Worm (Caenorhabditis elegans) whole organism, L4 larva: Measurements from ENCODE around the gene D1025.10.

Experiments used
- F10B5.3 ChIP-seq: sonication (generic microtip); optimal IDR thresholded peaks from 2 replicates; lab custom pipeline; 2016; ENCODE audit warnings: mild to moderate bottlenecking, missing genetic modification characterization, missing compliant biosample characterization
- F26F4.8 ChIP-seq: fragments of 200-800 bp; sonication (Bioruptor generic); conservative IDR thresholded peaks from 2 replicates; pipeline ENCODE4 v1.3.6; 2022; ENCODE audit warnings: missing genetic modification characterization, missing compliant biosample characterization
- F37D6.2 ChIP-seq: sonication (generic microtip); optimal IDR thresholded peaks from 2 replicates; lab custom pipeline; 2016; ENCODE audit warnings: mild to moderate bottlenecking, missing genetic modification characterization, missing compliant biosample characterization
- R02D3.7 ChIP-seq: fragments of 150-350 bp; sonication (generic microtip); optimal IDR thresholded peaks from 3 replicates; lab custom pipeline; 2014; ENCODE audit warnings: missing biosample characterization, missing genetic modification characterization
- T20F7.1 ChIP-seq: fragments of 200-800 bp; sonication (Bioruptor generic); optimal IDR thresholded peaks from 2 replicates; lab custom pipeline; 2018; ENCODE audit warnings: mild to moderate bottlenecking, missing genetic modification characterization, missing compliant biosample characterization
- Y105C5A.15 ChIP-seq: fragments of 200-800 bp; sonication (Bioruptor generic); IDR thresholded peaks from 2 replicates; pipeline ENCODE4 v1.3.6; 2022; ENCODE audit warnings: missing genetic modification characterization, missing compliant biosample characterization
- Y5F2A.4 ChIP-seq: fragments of 200-800 bp; sonication (Bioruptor generic); optimal IDR thresholded peaks from 2 replicates; lab custom pipeline; 2018; ENCODE audit warnings: mild to moderate bottlenecking, missing genetic modification characterization, missing compliant biosample characterization
- ZK546.5 ChIP-seq, 2 experiments: sonication (generic microtip); optimal IDR thresholded peaks; 2 replicates each; lab custom pipeline; 2017; ENCODE audit warnings: missing biosample characterization in 2 of 2, missing genetic modification characterization in 2 of 2
- aha-1 ChIP-seq: fragments of 150-350 bp; peaks from one replicate; lab custom pipeline; 2014; ENCODE audit warnings: missing biosample characterization, missing genetic modification characterization
- ama-1 ChIP-seq: fragments of 150-350 bp; optimal IDR thresholded peaks from 2 replicates; lab custom pipeline; 2014; ENCODE audit warnings: inconsistent platforms, mixed read lengths
- attf-4 ChIP-seq: sonication (generic microtip); optimal IDR thresholded peaks from 3 replicates; lab custom pipeline; 2017; ENCODE audit warnings: missing biosample characterization, missing genetic modification characterization
- ceh-20 ChIP-seq: fragments of 200-800 bp; sonication (Bioruptor generic); IDR thresholded peaks from 2 replicates; pipeline ENCODE4 v1.3.6; 2022; ENCODE audit warnings: missing genetic modification reagents, missing genetic modification characterization, missing compliant biosample characterization
- ceh-28 ChIP-seq: fragments of 150-350 bp; optimal IDR thresholded peaks from 2 replicates; lab custom pipeline; 2014; ENCODE audit warnings: missing biosample characterization, missing genetic modification reagents, missing genetic modification characterization
- ceh-62 ChIP-seq: sonication (generic microtip); optimal IDR thresholded peaks from 2 replicates; lab custom pipeline; 2017; ENCODE audit warnings: missing biosample characterization, missing genetic modification characterization
- ces-1 ChIP-seq: fragments of 150-350 bp; sonication (generic microtip); optimal IDR thresholded peaks from 4 replicates; lab custom pipeline; 2014; ENCODE audit warnings: missing biosample characterization, missing genetic modification reagents, missing genetic modification characterization
- dmd-6 ChIP-seq: fragments of 200-800 bp; sonication (Bioruptor generic); IDR thresholded peaks from 2 replicates; pipeline ENCODE4 v1.3.6; 2022; ENCODE audit warnings: missing genetic modification reagents, missing genetic modification characterization, missing compliant biosample characterization
- duxl-1 ChIP-seq: sonication (generic microtip); optimal IDR thresholded peaks from 2 replicates; lab custom pipeline; 2016; ENCODE audit warnings: mild to moderate bottlenecking, missing genetic modification characterization, moderate library complexity, missing compliant biosample characterization; ENCODE audit not compliant: poor library complexity
- dve-1 ChIP-seq: sonication (generic microtip); optimal IDR thresholded peaks from 2 replicates; lab custom pipeline; 2017; ENCODE audit warnings: antibody characterized with exemption, mild to moderate bottlenecking, missing genetic modification characterization, missing compliant biosample characterization; ENCODE audit not compliant: insufficient read depth
- gei-8 ChIP-seq: fragments of 200-800 bp; sonication (Bioruptor generic); optimal IDR thresholded peaks from 2 replicates; lab custom pipeline; 2018; ENCODE audit warnings: mild to moderate bottlenecking, missing genetic modification characterization, missing compliant biosample characterization
- hlh-11 ChIP-seq: fragments of 200-800 bp; sonication (Bioruptor generic); optimal IDR thresholded peaks from 2 replicates; lab custom pipeline; 2018; ENCODE audit warnings: mild to moderate bottlenecking, missing genetic modification characterization, missing compliant biosample characterization
- jun-1 ChIP-seq: fragments of 150-350 bp; optimal IDR thresholded peaks from 2 replicates; lab custom pipeline; 2014; ENCODE audit warnings: missing biosample characterization, missing genetic modification reagents, missing genetic modification characterization
- lim-7 ChIP-seq: fragments of 200-800 bp; sonication (Bioruptor generic); IDR thresholded peaks from 2 replicates; pipeline ENCODE4 v1.3.6; 2022; ENCODE audit warnings: missing genetic modification characterization, missing compliant biosample characterization
- lin-1 ChIP-seq: fragments of 200-800 bp; sonication (Bioruptor generic); IDR thresholded peaks from 2 replicates; pipeline ENCODE4 v1.3.6; 2022; ENCODE audit warnings: missing genetic modification reagents, missing genetic modification characterization, missing compliant biosample characterization
- lin-13 ChIP-seq: fragments of 150-350 bp; optimal IDR thresholded peaks from 2 replicates; lab custom pipeline; 2014; ENCODE audit warnings: missing biosample characterization, missing genetic modification reagents, missing genetic modification characterization
- lin-29 ChIP-seq: fragments of 200-800 bp; sonication (Bioruptor generic); IDR thresholded peaks from 2 replicates; pipeline ENCODE4 v1.3.6; 2022; ENCODE audit warnings: missing genetic modification reagents, missing genetic modification characterization, missing compliant biosample characterization
- lin-39 ChIP-seq: fragments of 150-350 bp; optimal IDR thresholded peaks from 2 replicates; lab custom pipeline; 2014; ENCODE audit warnings: missing biosample characterization, missing genetic modification reagents, missing genetic modification characterization
- lir-3 ChIP-seq: sonication (generic microtip); optimal IDR thresholded peaks from 2 replicates; lab custom pipeline; 2016; ENCODE audit warnings: mild to moderate bottlenecking, missing genetic modification characterization, missing compliant biosample characterization
- lsy-2 ChIP-seq, 2 experiments: fragments of 150-350 bp in 1 of 2; sonication (generic microtip) in 1 of 2; optimal IDR thresholded peaks; 2 replicates each; lab custom pipeline; 2014 to 2017; ENCODE audit warnings: missing biosample characterization in 2 of 2, missing genetic modification characterization in 2 of 2
- madf-9 ChIP-seq: fragments of 200-800 bp; sonication (Bioruptor generic); conservative IDR thresholded peaks from 2 replicates; pipeline ENCODE4 v1.3.6; 2022; ENCODE audit warnings: missing genetic modification reagents, missing genetic modification characterization, missing compliant biosample characterization
- mep-1 ChIP-seq: fragments of 150-350 bp; sonication (generic microtip); optimal IDR thresholded peaks from 3 replicates; lab custom pipeline; 2014; ENCODE audit warnings: missing biosample characterization, missing genetic modification characterization
- nhr-10 ChIP-seq: fragments of 150-350 bp; optimal IDR thresholded peaks from 2 replicates; lab custom pipeline; 2014; ENCODE audit warnings: missing biosample characterization, missing genetic modification characterization
- nhr-102 ChIP-seq: sonication (generic microtip); optimal IDR thresholded peaks from 2 replicates; lab custom pipeline; 2016; ENCODE audit warnings: mild to moderate bottlenecking, missing genetic modification characterization, moderate library complexity, missing compliant biosample characterization
- nhr-111 ChIP-seq: fragments of 200-800 bp; sonication (Bioruptor generic); optimal IDR thresholded peaks from 2 replicates; lab custom pipeline; 2018; ENCODE audit warnings: mild to moderate bottlenecking, missing genetic modification characterization, missing compliant biosample characterization
- nhr-237 ChIP-seq: sonication (generic microtip); optimal IDR thresholded peaks from 2 replicates; lab custom pipeline; 2017; ENCODE audit warnings: missing biosample characterization, missing genetic modification characterization
- nhr-25 ChIP-seq: sonication (generic microtip); optimal IDR thresholded peaks from 2 replicates; lab custom pipeline; 2017; ENCODE audit warnings: missing genetic modification characterization, mild to moderate bottlenecking, missing compliant biosample characterization, antibody characterized with exemption, moderate library complexity, borderline replicate concordance; ENCODE audit not compliant: insufficient read depth
- nhr-42 ChIP-seq: fragments of 200-800 bp; sonication (Bioruptor generic); IDR thresholded peaks from 2 replicates; pipeline ENCODE4 v1.3.6; 2022; ENCODE audit warnings: missing genetic modification characterization, missing compliant biosample characterization
- nhr-77 ChIP-seq: fragments of 150-350 bp; optimal IDR thresholded peaks from 2 replicates; lab custom pipeline; 2014; ENCODE audit warnings: missing biosample characterization, missing genetic modification characterization
- pha-4 ChIP-seq, 2 experiments: fragments of 150-350 bp in 1 of 2; fragments of 200-800 bp in 1 of 2; sonication (Bioruptor generic) in 1 of 2; IDR thresholded peaks in 1 of 2; optimal IDR thresholded peaks in 1 of 2; 2 replicates each; pipeline versions ENCODE4 v1.3.6 to Lab custom; 2014 to 2022; ENCODE audit warnings: missing genetic modification characterization in 2 of 2, missing genetic modification reagents in 2 of 2, missing biosample characterization in 1 of 2, missing compliant biosample characterization in 1 of 2
- php-3 ChIP-seq: fragments of 200-800 bp; sonication (Bioruptor generic); IDR thresholded peaks from 2 replicates; pipeline ENCODE4 v1.3.6; 2022; ENCODE audit warnings: missing genetic modification reagents, missing genetic modification characterization, missing compliant biosample characterization
- rbr-2 ChIP-seq: sonication (generic microtip); optimal IDR thresholded peaks from 2 replicates; lab custom pipeline; 2016; ENCODE audit warnings: missing genotype, missing genetic modification characterization, missing compliant biosample characterization
- saeg-2 ChIP-seq: fragments of 200-800 bp; sonication (Bioruptor generic); IDR thresholded peaks from 2 replicates; pipeline ENCODE4 v1.3.6; 2022; ENCODE audit warnings: missing genetic modification reagents, missing genetic modification characterization, missing compliant biosample characterization
- set-16 ChIP-seq: fragments of 200-800 bp; sonication (Bioruptor generic); IDR thresholded peaks from 2 replicates; pipeline ENCODE4 v1.3.6; 2022; ENCODE audit warnings: missing genetic modification reagents, missing genetic modification characterization, missing compliant biosample characterization
- skn-1 ChIP-seq: fragments of 150-350 bp; optimal IDR thresholded peaks from 2 replicates; lab custom pipeline; 2014; ENCODE audit warnings: missing biosample characterization, missing genetic modification characterization
- spr-3 ChIP-seq: fragments of 200-800 bp; sonication (Bioruptor generic); optimal IDR thresholded peaks from 2 replicates; lab custom pipeline; 2018; ENCODE audit warnings: mild to moderate bottlenecking, missing genetic modification characterization, missing compliant biosample characterization
- tag-97 ChIP-seq: fragments of 200-800 bp; sonication (Bioruptor generic); IDR thresholded peaks from 2 replicates; pipeline ENCODE4 v1.3.6; 2022; ENCODE audit warnings: missing genetic modification characterization, missing compliant biosample characterization
- unc-39 ChIP-seq: sonication (generic microtip); optimal IDR thresholded peaks from 2 replicates; lab custom pipeline; 2017; ENCODE audit warnings: missing biosample characterization, missing genetic modification characterization
- unc-62 ChIP-seq, 3 experiments: fragments of 150-350 bp in 1 of 3; sonication (generic microtip); optimal IDR thresholded peaks in 2 of 3; peaks in 1 of 3; 1 replicate in 1 of 3; 2 replicates in 2 of 3; lab custom pipeline; 2014 to 2017; ENCODE audit warnings: missing biosample characterization in 3 of 3, missing genetic modification characterization in 3 of 3, missing genetic modification reagents in 3 of 3, missing genotype in 1 of 3

The D1025.10 gene

DNA sequence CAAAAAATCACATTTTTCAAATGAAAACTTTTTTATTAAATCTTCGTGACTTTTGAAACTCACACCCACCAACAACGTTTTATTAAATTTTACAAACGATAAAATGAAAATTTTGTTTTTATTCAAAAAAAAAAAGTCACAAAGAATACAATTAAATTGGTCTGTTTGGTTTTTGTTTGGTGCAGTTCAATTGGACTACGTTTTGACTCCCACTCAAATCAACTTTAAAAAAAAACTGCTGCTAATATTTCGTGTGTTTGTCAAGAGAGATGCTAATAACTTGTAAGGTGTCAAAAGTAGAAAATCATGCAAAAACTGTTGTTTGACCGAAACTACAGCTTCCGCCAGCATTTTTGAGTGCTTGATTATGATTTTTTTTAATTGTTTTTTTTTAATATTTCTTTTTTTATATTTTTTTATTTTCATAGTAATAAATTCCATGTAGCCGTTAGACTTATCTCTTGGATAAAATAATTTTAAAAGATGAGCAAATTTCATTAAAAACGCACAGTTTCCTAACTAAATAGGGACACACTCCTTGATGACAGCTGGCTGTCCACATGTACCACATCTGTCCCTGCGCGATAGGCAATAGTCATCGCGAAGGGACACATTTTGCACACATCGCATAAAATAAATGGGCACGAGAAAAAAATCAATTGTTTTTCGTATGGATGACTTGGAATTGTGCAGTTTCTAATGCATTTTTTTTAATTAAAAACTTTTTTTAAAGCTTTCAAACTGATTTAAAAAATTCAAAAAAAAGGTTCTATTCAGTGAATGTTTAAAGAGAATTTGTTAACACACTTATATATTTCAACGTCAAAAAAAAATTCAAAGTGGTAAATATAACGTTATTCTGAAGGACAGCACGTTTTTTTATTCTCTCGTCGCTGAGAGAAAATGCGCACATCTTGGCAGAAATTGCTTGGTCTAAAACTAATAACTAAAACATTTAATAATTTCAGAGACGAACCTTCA, 9.0 kb downstream of the D1025.10 start (continued):
- no peak for TF ChIP-seq ama-1 (lab: Kevin White, UChicago)
- TF ChIP-seq lir-3 (tag; lab: Kevin White, UChicago), result peak; percentile 95
- TF ChIP-seq F37D6.2 (tag; lab: Kevin White, UChicago), result peak; percentile 99
- TF ChIP-seq aha-1 (tag; lab: Kevin White, UChicago), result peak; percentile 98
- peak; percentile 99 for TF ChIP-seq php-3 (GFP tag; lab: Robert Waterston, UW)
- no peak for TF ChIP-seq F26F4.8 (GFP tag; lab: Robert Waterston, UW)
- peak; percentile 100 for TF ChIP-seq dve-1 (tag; lab: Kevin White, UChicago)
- peak; percentile 98 for TF ChIP-seq F10B5.3 (tag; lab: Kevin White, UChicago)
- peak; percentile 47; the same call in 1 of the 2 replicates for TF ChIP-seq lim-7 (GFP tag; lab: Robert Waterston, UW)
- TF ChIP-seq hlh-11 (tag; lab: Kevin White, UChicago), result peak; percentile 99
- peak; percentile 98 for TF ChIP-seq lin-29 (GFP tag; lab: Robert Waterston, UW)
- TF ChIP-seq set-16 (GFP tag; lab: Robert Waterston, UW), result peak; percentile 45
- TF ChIP-seq lin-1 (GFP tag; lab: Robert Waterston, UW), result peak; percentile 97
- TF ChIP-seq nhr-42 (GFP tag; lab: Robert Waterston, UW), result peak; percentile 100
- TF ChIP-seq ceh-62 (tag; lab: Kevin White, UChicago), result no peak
- peak; percentile 96 for TF ChIP-seq ces-1
- TF ChIP-seq T20F7.1, result peak; percentile 93
- TF ChIP-seq nhr-111 (GFP tag; lab: Kevin White, UChicago), result peak; percentile 35
- TF ChIP-seq nhr-10 (tag; lab: Kevin White, UChicago), result peak; percentile 99
- peak; percentile 100 for TF ChIP-seq mep-1 (tag; lab: Kevin White, UChicago)
- peak; percentile 99 for TF ChIP-seq duxl-1 (tag; lab: Kevin White, UChicago)
- peak; percentile 98 for TF ChIP-seq pha-4 (GFP tag; IDR thresholded peaks at IDR 0.05; lab: Robert Waterston, UW)
- TF ChIP-seq pha-4 (tag; optimal IDR thresholded peaks at IDR 0.05; lab: Kevin White, UChicago), result peak; percentile 95
- TF ChIP-seq Y5F2A.4, result peak; percentile 97
- TF ChIP-seq madf-9 (GFP tag; lab: Robert Waterston, UW), result peak; percentile 99
- peak; percentile 98 for TF ChIP-seq spr-3
- TF ChIP-seq nhr-25 (tag; lab: Kevin White, UChicago), result peak; percentile 97
- peak; percentile 81 for TF ChIP-seq attf-4 (tag; lab: Kevin White, UChicago)
- no peak for TF ChIP-seq R02D3.7 (tag; lab: Kevin White, UChicago)
- TF ChIP-seq lin-39 (tag; lab: Kevin White, UChicago), result peak; percentile 96
- peak; percentile 100 for TF ChIP-seq jun-1 (tag; lab: Kevin White, UChicago)
- peak; percentile 92 to 100 for TF ChIP-seq unc-62 (GFP tag; optimal IDR thresholded peaks at IDR 0.05 in 1 of 2; lab: Kevin White, UChicago)
- peak; percentile 92 for TF ChIP-seq unc-62 (tag; optimal IDR thresholded peaks at IDR 0.05; lab: Kevin White, UChicago)
- TF ChIP-seq dmd-6, result peak; percentile 98
- TF ChIP-seq nhr-77 (tag; lab: Kevin White, UChicago), result peak; percentile 100
- peak; percentile 96 for TF ChIP-seq ceh-28 (tag; lab: Kevin White, UChicago)
- TF ChIP-seq ZK546.5 (tag; optimal IDR thresholded peaks at IDR 0.05; lab: Kevin White, UChicago), result peak; percentile 39 to 81
- peak; percentile 88 for TF ChIP-seq Y105C5A.15 (GFP tag; lab: Robert Waterston, UW)
- 0 out of 2 replicates have a peak, but pooled peaks have one; percentile 49 for TF ChIP-seq tag-97 (GFP tag; lab: Robert Waterston, UW)
- TF ChIP-seq unc-39 (tag; lab: Kevin White, UChicago), result peak; percentile 8
- peak; percentile 97 for TF ChIP-seq lsy-2 (tag; optimal IDR thresholded peaks at IDR 0.05; lab: Kevin White, UChicago)
- peak; percentile 68 for TF ChIP-seq skn-1 (tag; lab: Kevin White, UChicago)
- TF ChIP-seq nhr-102 (tag; lab: Kevin White, UChicago), result peak; percentile 100
- TF ChIP-seq lin-13 (GFP tag; lab: Kevin White, UChicago), result peak; percentile 94
- peak; percentile 99 for TF ChIP-seq saeg-2
- peak; percentile 88 for TF ChIP-seq gei-8 (GFP tag; lab: Kevin White, UChicago)
- peak; percentile 94 for TF ChIP-seq nhr-237 (tag; lab: Kevin White, UChicago)
- TF ChIP-seq ceh-20 (GFP tag; lab: Robert Waterston, UW), result peak; percentile 99
- peak; percentile 99 for TF ChIP-seq rbr-2
